Worm (Caenorhabditis elegans) whole organism, L4 larva: ENCODE measurements around the gene luc-7L.

Source experiments
- F10B5.3 ChIP-seq: sonication (generic microtip); optimal IDR thresholded peaks from 2 replicates; lab custom pipeline; 2016; ENCODE audit warnings: mild to moderate bottlenecking, missing genetic modification characterization, missing compliant biosample characterization
- F37D6.2 ChIP-seq: sonication (generic microtip); optimal IDR thresholded peaks from 2 replicates; lab custom pipeline; 2016; ENCODE audit warnings: mild to moderate bottlenecking, missing genetic modification characterization, missing compliant biosample characterization
- F44E2.7 ChIP-seq: fragments of 200-800 bp; sonication (Bioruptor generic); IDR thresholded peaks from 2 replicates; pipeline ENCODE4 v2.1.2; 2022; ENCODE audit warnings: missing genetic modification characterization, missing compliant biosample characterization
- F49E8.2 ChIP-seq: sonication (generic microtip); optimal IDR thresholded peaks from 2 replicates; lab custom pipeline; 2016; ENCODE audit warnings: missing compliant biosample characterization, mild to moderate bottlenecking, missing genetic modification characterization, borderline replicate concordance
- R02D3.7 ChIP-seq: fragments of 150-350 bp; sonication (generic microtip); optimal IDR thresholded peaks from 3 replicates; lab custom pipeline; 2014; ENCODE audit warnings: missing biosample characterization, missing genetic modification characterization
- Y105C5A.15 ChIP-seq: fragments of 200-800 bp; sonication (Bioruptor generic); IDR thresholded peaks from 2 replicates; pipeline ENCODE4 v1.3.6; 2022; ENCODE audit warnings: missing genetic modification characterization, missing compliant biosample characterization
- Y48G9A.11 ChIP-seq: fragments of 200-800 bp; sonication (Bioruptor generic); IDR thresholded peaks from 2 replicates; pipeline ENCODE4 v1.3.6; 2022; ENCODE audit warnings: missing genetic modification reagents, missing genetic modification characterization, missing compliant biosample characterization
- Y5F2A.4 ChIP-seq: fragments of 200-800 bp; sonication (Bioruptor generic); optimal IDR thresholded peaks from 2 replicates; lab custom pipeline; 2018; ENCODE audit warnings: mild to moderate bottlenecking, missing genetic modification characterization, missing compliant biosample characterization
- Y75B8A.6 ChIP-seq: fragments of 200-800 bp; sonication (Bioruptor generic); IDR thresholded peaks from 2 replicates; pipeline ENCODE4 v1.3.6; 2022; ENCODE audit warnings: missing genetic modification reagents, missing genetic modification characterization, missing compliant biosample characterization
- ZK546.5 ChIP-seq, 2 experiments: sonication (generic microtip); optimal IDR thresholded peaks; 2 replicates each; lab custom pipeline; 2017; ENCODE audit warnings: missing biosample characterization in 2 of 2, missing genetic modification characterization in 2 of 2
- ama-1 ChIP-seq: fragments of 150-350 bp; optimal IDR thresholded peaks from 2 replicates; lab custom pipeline; 2014; ENCODE audit warnings: inconsistent platforms, mixed read lengths
- ceh-20 ChIP-seq: fragments of 200-800 bp; sonication (Bioruptor generic); IDR thresholded peaks from 2 replicates; pipeline ENCODE4 v1.3.6; 2022; ENCODE audit warnings: missing genetic modification reagents, missing genetic modification characterization, missing compliant biosample characterization
- ceh-32 ChIP-seq: sonication (generic microtip); optimal IDR thresholded peaks from 2 replicates; lab custom pipeline; 2016; ENCODE audit warnings: mild to moderate bottlenecking, missing genetic modification characterization, missing compliant biosample characterization; ENCODE audit not compliant: poor library complexity
- ceh-44 ChIP-seq: fragments of 200-800 bp; sonication (Bioruptor generic); IDR thresholded peaks from 2 replicates; pipeline ENCODE4 v1.3.6; 2022; ENCODE audit warnings: missing genetic modification reagents, missing genetic modification characterization, missing compliant biosample characterization
- ceh-82 ChIP-seq: sonication (generic microtip); optimal IDR thresholded peaks from 2 replicates; lab custom pipeline; 2017; ENCODE audit warnings: missing biosample characterization, missing genetic modification characterization
- ces-1 ChIP-seq: fragments of 150-350 bp; sonication (generic microtip); optimal IDR thresholded peaks from 4 replicates; lab custom pipeline; 2014; ENCODE audit warnings: missing biosample characterization, missing genetic modification reagents, missing genetic modification characterization
- daf-12 ChIP-seq: fragments of 150-350 bp; optimal IDR thresholded peaks from 2 replicates; lab custom pipeline; 2014; ENCODE audit warnings: missing biosample characterization, missing genetic modification reagents, missing genetic modification characterization
- daf-16 ChIP-seq, 3 experiments: sonication (generic microtip); optimal IDR thresholded peaks; 2 replicates each; lab custom pipeline; 2016 to 2017; ENCODE audit warnings: missing genetic modification characterization in 3 of 3, missing genetic modification reagents in 3 of 3, mild to moderate bottlenecking in 2 of 3, missing compliant biosample characterization in 2 of 3, missing biosample characterization in 1 of 3, moderate library complexity in 1 of 3
- daf-8 ChIP-seq: fragments of 200-800 bp; sonication (Bioruptor generic); IDR thresholded peaks from 2 replicates; pipeline ENCODE4 v1.3.6; 2022; ENCODE audit warnings: missing genetic modification characterization, missing compliant biosample characterization
- dmd-8 ChIP-seq: fragments of 200-800 bp; sonication (Bioruptor generic); IDR thresholded peaks from 2 replicates; pipeline ENCODE4 v1.3.6; 2022; ENCODE audit warnings: missing genetic modification characterization, missing compliant biosample characterization
- dmd-9 ChIP-seq: fragments of 200-800 bp; sonication (Bioruptor generic); IDR thresholded peaks from 2 replicates; pipeline ENCODE4 v1.3.6; 2022; ENCODE audit warnings: missing genetic modification reagents, missing genetic modification characterization, missing compliant biosample characterization
- duxl-1 ChIP-seq: sonication (generic microtip); optimal IDR thresholded peaks from 2 replicates; lab custom pipeline; 2016; ENCODE audit warnings: mild to moderate bottlenecking, missing genetic modification characterization, moderate library complexity, missing compliant biosample characterization; ENCODE audit not compliant: poor library complexity
- fkh-10 ChIP-seq: fragments of 150-350 bp; optimal IDR thresholded peaks from 2 replicates; lab custom pipeline; 2014; ENCODE audit warnings: missing biosample characterization, missing genetic modification reagents, missing genetic modification characterization
- hlh-30 ChIP-seq: sonication (generic microtip); optimal IDR thresholded peaks from 2 replicates; lab custom pipeline; 2017; ENCODE audit warnings: antibody characterized with exemption, mild to moderate bottlenecking, missing genetic modification characterization, missing compliant biosample characterization; ENCODE audit not compliant: insufficient read depth
- lim-7 ChIP-seq: fragments of 200-800 bp; sonication (Bioruptor generic); IDR thresholded peaks from 2 replicates; pipeline ENCODE4 v1.3.6; 2022; ENCODE audit warnings: missing genetic modification characterization, missing compliant biosample characterization
- lin-13 ChIP-seq: fragments of 150-350 bp; optimal IDR thresholded peaks from 2 replicates; lab custom pipeline; 2014; ENCODE audit warnings: missing biosample characterization, missing genetic modification reagents, missing genetic modification characterization
- lin-29 ChIP-seq: fragments of 200-800 bp; sonication (Bioruptor generic); IDR thresholded peaks from 2 replicates; pipeline ENCODE4 v1.3.6; 2022; ENCODE audit warnings: missing genetic modification reagents, missing genetic modification characterization, missing compliant biosample characterization
- lin-38 ChIP-seq: fragments of 200-800 bp; sonication (Bioruptor generic); IDR thresholded peaks from 2 replicates; pipeline ENCODE4 v1.3.6; 2022; ENCODE audit warnings: missing genetic modification reagents, missing genetic modification characterization, missing compliant biosample characterization
- mdl-1 ChIP-seq, 2 experiments: fragments of 150-350 bp in 1 of 2; sonication (generic microtip) in 1 of 2; optimal IDR thresholded peaks; 2 replicates each; lab custom pipeline; 2014 to 2017; ENCODE audit warnings: missing biosample characterization in 2 of 2, missing genetic modification characterization in 2 of 2
- mes-2 ChIP-seq: sonication (generic microtip); optimal IDR thresholded peaks from 2 replicates; lab custom pipeline; 2016; ENCODE audit warnings: missing genotype, mild to moderate bottlenecking, missing genetic modification characterization, missing compliant biosample characterization; ENCODE audit not compliant: poor library complexity, severe bottlenecking
- mxl-3 ChIP-seq: fragments of 200-800 bp; sonication (Bioruptor generic); optimal IDR thresholded peaks from 2 replicates; lab custom pipeline; 2018; ENCODE audit warnings: mild to moderate bottlenecking, missing genetic modification characterization, missing compliant biosample characterization
- nhr-102 ChIP-seq: sonication (generic microtip); optimal IDR thresholded peaks from 2 replicates; lab custom pipeline; 2016; ENCODE audit warnings: mild to moderate bottlenecking, missing genetic modification characterization, moderate library complexity, missing compliant biosample characterization
- nhr-11 ChIP-seq: fragments of 150-350 bp; optimal IDR thresholded peaks from 2 replicates; lab custom pipeline; 2014; ENCODE audit warnings: missing biosample characterization, missing genetic modification characterization
- nhr-28 ChIP-seq: fragments of 150-350 bp; optimal IDR thresholded peaks from 2 replicates; lab custom pipeline; 2014; ENCODE audit warnings: missing biosample characterization, missing genetic modification characterization
- nhr-41 ChIP-seq: fragments of 200-800 bp; sonication (Bioruptor generic); IDR thresholded peaks from 2 replicates; pipeline ENCODE4 v1.3.6; 2022; ENCODE audit warnings: missing genetic modification reagents, missing genetic modification characterization, missing compliant biosample characterization
- nhr-48 ChIP-seq: sonication (generic microtip); optimal IDR thresholded peaks from 2 replicates; lab custom pipeline; 2016; ENCODE audit warnings: mild to moderate bottlenecking, missing genetic modification characterization, missing compliant biosample characterization
- nhr-77 ChIP-seq: fragments of 150-350 bp; optimal IDR thresholded peaks from 2 replicates; lab custom pipeline; 2014; ENCODE audit warnings: missing biosample characterization, missing genetic modification characterization
- rbr-2 ChIP-seq: sonication (generic microtip); optimal IDR thresholded peaks from 2 replicates; lab custom pipeline; 2016; ENCODE audit warnings: missing genotype, missing genetic modification characterization, missing compliant biosample characterization
- set-16 ChIP-seq: fragments of 200-800 bp; sonication (Bioruptor generic); IDR thresholded peaks from 2 replicates; pipeline ENCODE4 v1.3.6; 2022; ENCODE audit warnings: missing genetic modification reagents, missing genetic modification characterization, missing compliant biosample characterization
- snpc-4 ChIP-seq: fragments of 150-350 bp; optimal IDR thresholded peaks from 2 replicates; lab custom pipeline; 2014; ENCODE audit warnings: missing biosample characterization, missing genetic modification characterization
- tag-97 ChIP-seq: fragments of 200-800 bp; sonication (Bioruptor generic); IDR thresholded peaks from 2 replicates; pipeline ENCODE4 v1.3.6; 2022; ENCODE audit warnings: missing genetic modification characterization, missing compliant biosample characterization
- unc-62 ChIP-seq, 3 experiments: fragments of 150-350 bp in 1 of 3; sonication (generic microtip); optimal IDR thresholded peaks in 2 of 3; peaks in 1 of 3; 1 replicate in 1 of 3; 2 replicates in 2 of 3; lab custom pipeline; 2014 to 2017; ENCODE audit warnings: missing biosample characterization in 3 of 3, missing genetic modification characterization in 3 of 3, missing genetic modification reagents in 3 of 3, missing genotype in 1 of 3
- vab-7 ChIP-seq: fragments of 200-800 bp; sonication (Bioruptor generic); IDR thresholded peaks from 2 replicates; pipeline ENCODE4 v1.3.6; 2022; ENCODE audit warnings: missing genetic modification reagents, missing genetic modification characterization, missing compliant biosample characterization
- zag-1 ChIP-seq: fragments of 150-350 bp; optimal IDR thresholded peaks from 2 replicates; lab custom pipeline; 2014; ENCODE audit warnings: missing biosample characterization, missing genetic modification characterization
- zfp-2 ChIP-seq: sonication (generic microtip); optimal IDR thresholded peaks from 2 replicates; lab custom pipeline; 2016; ENCODE audit warnings: mild to moderate bottlenecking, missing genetic modification characterization, missing compliant biosample characterization
- zfp-3 ChIP-seq: fragments of 200-800 bp; sonication (Bioruptor generic); conservative IDR thresholded peaks from 2 replicates; pipeline ENCODE4 v1.3.6; 2022; ENCODE audit warnings: missing genetic modification reagents, missing genetic modification characterization, missing compliant biosample characterization
- zip-11 ChIP-seq: fragments of 200-800 bp; sonication (Bioruptor generic); IDR thresholded peaks from 2 replicates; pipeline ENCODE4 v1.3.6; 2022; ENCODE audit warnings: missing genetic modification characterization, missing compliant biosample characterization
- ztf-11 ChIP-seq: fragments of 150-350 bp; optimal IDR thresholded peaks from 2 replicates; lab custom pipeline; 2014; ENCODE audit warnings: missing biosample characterization, missing genetic modification characterization

luc-7L gene

DNA sequence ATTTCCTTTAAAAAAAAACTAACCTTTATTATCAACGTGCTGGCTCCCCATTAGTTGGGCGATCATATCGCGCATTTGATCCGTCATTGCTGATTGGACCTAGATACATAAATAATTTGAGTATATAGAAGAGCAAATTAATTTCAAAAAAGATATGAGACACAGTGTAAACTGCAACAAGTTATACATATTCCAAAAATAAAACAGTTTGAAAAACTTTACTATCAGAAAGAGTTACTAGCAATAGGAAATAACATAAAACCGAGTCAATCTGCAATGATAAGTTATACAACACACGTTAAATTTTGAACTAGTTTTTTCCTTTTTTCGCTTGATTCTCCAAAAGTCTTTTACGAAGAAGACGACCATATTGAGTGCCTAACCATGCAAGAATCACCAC, at the start of gene luc-7L:
Gene luc-7L (minus strand): TSS at position 101 of the 400 bp plus-strand sequence.
- TF ChIP-seq Y105C5A.15 (GFP tag; lab: Robert Waterston, UW) (no peak), mes-2 (no peak), vab-7 (GFP tag; lab: Robert Waterston, UW) (no peak), nhr-48 (tag; lab: Kevin White, UChicago) (no peak)

DNA sequence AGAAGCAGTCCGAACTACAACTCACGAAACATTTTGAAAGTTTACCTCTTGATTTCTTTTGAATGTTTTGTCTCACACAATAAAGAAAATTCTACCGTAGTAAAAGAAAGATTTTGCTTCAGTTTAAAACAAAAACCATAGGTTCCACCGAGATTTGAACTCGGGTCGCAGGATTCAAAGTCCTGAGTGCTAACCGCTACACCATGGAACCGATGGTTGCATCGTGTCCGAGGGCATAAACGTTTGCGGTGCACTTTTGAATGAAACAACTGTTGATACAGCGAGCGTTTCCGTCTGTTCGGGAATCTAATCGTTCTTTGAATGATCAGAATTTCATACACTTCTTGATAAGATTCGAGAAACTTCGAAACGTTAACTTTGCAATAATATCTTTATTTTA, 49.5 kb upstream of the luc-7L start:
- TF ChIP-seq F10B5.3 (tag; lab: Kevin White, UChicago) (peak; percentile 17), lin-38 (peak; percentile 69; the same call in 1 of the 2 replicates), daf-8 (no peak), zfp-3 (GFP tag; lab: Robert Waterston, UW) (peak; percentile 62), nhr-102 (peak; percentile 65), ceh-32 (tag; lab: Kevin White, UChicago) (no peak), nhr-48 (tag; lab: Kevin White, UChicago) (peak; percentile 68), nhr-41 (GFP tag; lab: Robert Waterston, UW) (no peak), ZK546.5 (tag; optimal IDR thresholded peaks at IDR 0.05; lab: Kevin White, UChicago) (no peak), fkh-10 (no peak), mdl-1 (tag; optimal IDR thresholded peaks at IDR 0.05; lab: Kevin White, UChicago) (peak in 1 of 2 experiments; percentile 46), Y5F2A.4 (peak; percentile 10), ces-1 (GFP tag; lab: Kevin White, UChicago) (no peak), ceh-82 (tag; lab: Kevin White, UChicago) (no peak), set-16 (GFP tag; lab: Robert Waterston, UW) (no peak), lin-29 (GFP tag; lab: Robert Waterston, UW) (no peak), nhr-28 (peak; percentile 70), lin-13 (GFP tag; lab: Kevin White, UChicago) (no peak), duxl-1 (peak; percentile 6), lim-7 (GFP tag; lab: Robert Waterston, UW) (peak; percentile 68), ceh-20 (GFP tag; lab: Robert Waterston, UW) (no peak), unc-62 (GFP tag; optimal IDR thresholded peaks at IDR 0.05 in 1 of 2; lab: Kevin White, UChicago) (no peak), unc-62 (tag; optimal IDR thresholded peaks at IDR 0.05; lab: Kevin White, UChicago) (no peak), F44E2.7 (GFP tag; lab: Robert Waterston, UW) (no peak), rbr-2 (tag; lab: Kevin White, UChicago) (peak; percentile 34), daf-12 (no peak), daf-16 (GFP tag; optimal IDR thresholded peaks at IDR 0.05; lab: Kevin White, UChicago) (peak; percentile 44 to 62), daf-16 (tag; optimal IDR thresholded peaks at IDR 0.05; lab: Kevin White, UChicago) (peak; percentile 87), mes-2 (peak; percentile 78), F49E8.2 (tag; lab: Kevin White, UChicago) (peak; percentile 11), ztf-11 (tag; lab: Kevin White, UChicago) (no peak), dmd-9 (GFP tag; lab: Robert Waterston, UW) (0 out of 2 replicates have a peak, but pooled peaks have one; percentile 34), mxl-3 (GFP tag; lab: Kevin White, UChicago) (no peak), hlh-30 (tag; lab: Kevin White, UChicago) (peak; percentile 69), Y75B8A.6 (GFP tag; lab: Robert Waterston, UW) (0 out of 2 replicates have a peak, but pooled peaks have one; percentile 14), zag-1 (tag; lab: Kevin White, UChicago) (no peak), zip-11 (GFP tag; lab: Robert Waterston, UW) (no peak), snpc-4 (tag; lab: Kevin White, UChicago) (no peak), zfp-2 (tag; lab: Kevin White, UChicago) (no peak), ceh-44 (no peak), F37D6.2 (no peak), tag-97 (GFP tag; lab: Robert Waterston, UW) (no peak), Y48G9A.11 (GFP tag; lab: Robert Waterston, UW) (peak; percentile 72), ama-1 (lab: Kevin White, UChicago) (no peak), R02D3.7 (tag; lab: Kevin White, UChicago) (no peak), nhr-77 (tag; lab: Kevin White, UChicago) (peak; percentile 49), dmd-8 (no peak), nhr-11 (no peak)
